Fruit fly (Drosophila melanogaster) whole organism: ENCODE results near the gene CG13284.

Source experiments
- CG8478 ChIP-seq: fragments of >200 bp; optimal IDR thresholded peaks from 2 replicates; lab custom pipeline; 2018; ENCODE audit warnings: inconsistent platforms
- Dll ChIP-seq: fragments of >200 bp; optimal IDR thresholded peaks from 2 replicates; lab custom pipeline; 2017
- EcR ChIP-seq, 2 experiments: fragments of >200 bp; optimal IDR thresholded peaks; 2 replicates each; lab custom pipeline; 2017; ENCODE audit warnings: missing biosample characterization in 2 of 2, missing genetic modification characterization in 2 of 2, missing genetic modification reagents in 2 of 2
- pan ChIP-seq: fragments of >200 bp; optimal IDR thresholded peaks from 2 replicates; lab custom pipeline; 2017
- psq ChIP-seq: fragments of >200 bp; optimal IDR thresholded peaks from 2 replicates; lab custom pipeline; 2017
- usp ChIP-seq: fragments of >200 bp; optimal IDR thresholded peaks from 2 replicates; lab custom pipeline; 2017; ENCODE audit warnings: missing biosample characterization, missing genetic modification characterization, mixed read lengths

CG13284 gene

DNA sequence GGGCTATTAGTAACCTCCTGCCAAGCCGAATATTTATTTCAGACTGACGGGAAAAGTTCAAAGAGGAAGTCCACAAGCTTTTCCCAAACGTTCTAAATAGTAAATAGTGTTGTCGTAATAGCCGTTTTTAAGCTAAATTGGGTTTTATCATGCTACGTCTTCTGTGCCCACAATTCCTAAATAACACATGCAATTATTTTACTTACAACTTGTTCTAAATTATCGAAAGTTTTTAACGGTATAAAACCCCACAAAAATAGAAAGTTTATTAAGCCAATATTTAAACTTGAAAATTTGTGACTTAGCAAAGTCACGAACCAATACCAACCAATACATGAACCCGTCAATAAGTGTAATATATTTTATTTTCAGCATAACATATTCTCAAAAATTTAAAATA lies at the start of gene CG13284:
TSS of gene CG13284 (minus strand) at position 47 of the 400 bp plus-strand sequence.
- TF ChIP-seq usp (GFP tag; lab: Kevin White, UChicago) (no peak), Dll (lab: Kevin White, UChicago) (no peak), pan (no peak), EcR (GFP tag; optimal IDR thresholded peaks at IDR 0.05; lab: Kevin White, UChicago) (no peak), CG8478 (no peak), psq (lab: Kevin White, UChicago) (no peak)

DNA sequence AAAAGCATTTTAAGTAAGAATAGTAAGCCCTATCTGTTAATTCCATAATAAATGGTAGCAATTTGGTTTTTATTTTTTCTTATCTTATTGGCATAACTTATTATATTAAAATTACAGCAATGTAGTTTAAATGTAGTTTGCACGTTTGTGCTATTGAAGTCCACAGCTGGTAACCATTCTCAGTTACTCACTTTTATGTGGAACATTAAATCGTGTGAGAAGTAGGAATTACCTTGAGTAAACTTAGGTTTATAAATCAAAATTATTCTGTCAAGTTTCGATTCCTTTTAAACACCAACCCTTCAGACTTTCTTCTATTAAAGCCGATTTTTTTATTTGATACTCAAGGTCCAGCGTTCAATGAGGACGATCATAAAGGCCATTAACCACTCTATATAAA lies 41.1 kb upstream of the CG13284 start, which contains the start of gene CG42556:
TSS of gene CG42556 (plus strand) at position 301 of the 400 bp plus-strand sequence.
- TF ChIP-seq Dll (lab: Kevin White, UChicago): no peak
- TF ChIP-seq pan: no peak
- no peak for TF ChIP-seq usp (GFP tag; lab: Kevin White, UChicago)
- TF ChIP-seq psq (lab: Kevin White, UChicago): no peak
- no peak for TF ChIP-seq EcR (GFP tag; optimal IDR thresholded peaks at IDR 0.05; lab: Kevin White, UChicago)
- TF ChIP-seq CG8478: no peak

DNA sequence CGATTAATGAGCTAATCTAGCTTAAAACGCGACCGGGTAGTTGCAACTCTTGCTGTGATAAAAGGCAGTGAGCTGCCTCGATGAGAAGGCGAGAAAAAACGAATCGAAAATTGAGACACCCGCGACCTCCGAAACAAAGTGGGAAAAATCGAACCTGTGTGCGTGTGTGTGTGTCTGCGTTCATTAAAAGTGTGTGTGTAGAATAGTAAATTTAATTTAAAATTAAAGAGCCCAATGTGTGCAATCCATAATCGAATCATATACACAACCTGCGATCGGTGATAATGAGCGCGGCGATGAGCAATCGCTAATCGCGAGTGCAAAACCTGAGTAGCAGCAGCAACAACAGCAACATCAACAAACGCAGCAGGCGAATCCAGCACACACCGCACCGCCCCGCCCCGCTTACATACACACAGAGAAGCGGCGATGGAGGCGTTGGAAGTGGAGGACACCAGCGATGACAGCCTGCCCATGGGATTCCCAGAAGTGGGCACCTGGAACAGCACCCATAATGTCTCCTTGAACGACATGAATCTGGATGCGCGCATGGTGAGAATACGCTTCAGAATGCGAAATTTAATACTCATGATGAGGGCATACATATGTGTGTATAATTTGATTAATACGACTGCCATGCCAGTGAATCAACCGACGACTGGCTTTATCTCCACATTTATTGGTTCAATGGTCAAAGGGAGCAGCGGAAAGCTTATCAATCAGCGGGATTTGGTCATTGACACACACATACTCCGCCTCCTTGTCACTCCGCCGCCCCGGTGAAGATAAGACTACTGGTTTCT lies 40.3 kb upstream of the CG13284 start:
- no peak for TF ChIP-seq CG8478
- peak; percentile 4 for TF ChIP-seq pan
- peak in 1 of 2 experiments; percentile 45 for TF ChIP-seq EcR (GFP tag; optimal IDR thresholded peaks at IDR 0.05; lab: Kevin White, UChicago)

DNA sequence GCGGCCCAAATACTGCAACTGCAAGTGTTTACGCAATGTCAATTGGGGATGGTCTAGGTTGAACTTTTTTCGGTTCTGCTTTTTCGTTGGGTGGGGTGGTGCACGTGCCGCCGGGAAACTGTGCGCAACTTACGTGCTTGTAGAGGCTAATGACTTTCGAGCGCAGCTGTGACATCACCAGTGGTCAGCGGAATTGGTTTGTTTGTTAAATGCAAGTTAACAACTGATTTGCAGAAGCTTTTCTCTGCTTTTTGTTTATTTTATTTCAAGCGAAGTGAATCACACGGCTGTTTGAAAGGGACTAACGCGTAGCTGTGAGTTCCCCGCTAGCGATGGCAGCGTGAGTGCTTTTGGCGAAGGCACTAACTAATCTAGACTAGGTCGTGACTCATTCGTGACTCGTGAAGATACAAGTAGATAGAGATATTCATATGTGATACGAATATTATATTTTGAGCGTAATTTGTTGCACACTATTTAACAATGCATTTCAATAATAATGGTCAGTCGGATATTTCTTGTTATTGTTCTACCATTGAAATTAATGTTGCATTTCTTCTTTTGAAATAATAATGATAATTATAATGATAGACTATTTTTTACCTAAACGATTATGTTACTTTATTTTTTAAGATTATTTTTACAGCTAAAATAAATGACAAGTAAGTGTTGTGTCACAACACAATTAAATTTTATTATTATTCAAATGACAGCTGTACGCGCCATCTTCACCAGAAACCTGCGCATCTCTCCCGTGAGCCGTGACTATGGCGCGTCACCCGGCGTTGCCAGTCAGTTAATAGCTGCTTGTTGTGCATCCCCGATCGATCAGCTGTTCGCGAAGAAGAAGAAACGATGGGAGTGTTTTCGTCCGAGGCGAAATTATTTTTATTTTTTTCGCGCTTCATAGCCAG lies 39.4 kb upstream of the CG13284 start, which contains the start of the genes osi and tweek:
TSS of gene osi (minus strand) at position 307 of the 914 bp plus-strand sequence.
TSS of gene tweek (plus strand) at position 831 of the 914 bp plus-strand sequence.
- TF ChIP-seq Dll (lab: Kevin White, UChicago) (no peak), EcR (GFP tag; optimal IDR thresholded peaks at IDR 0.05; lab: Kevin White, UChicago) (no peak), pan (no peak), psq (lab: Kevin White, UChicago) (no peak), CG8478 (no peak), usp (GFP tag; lab: Kevin White, UChicago) (no peak)

DNA sequence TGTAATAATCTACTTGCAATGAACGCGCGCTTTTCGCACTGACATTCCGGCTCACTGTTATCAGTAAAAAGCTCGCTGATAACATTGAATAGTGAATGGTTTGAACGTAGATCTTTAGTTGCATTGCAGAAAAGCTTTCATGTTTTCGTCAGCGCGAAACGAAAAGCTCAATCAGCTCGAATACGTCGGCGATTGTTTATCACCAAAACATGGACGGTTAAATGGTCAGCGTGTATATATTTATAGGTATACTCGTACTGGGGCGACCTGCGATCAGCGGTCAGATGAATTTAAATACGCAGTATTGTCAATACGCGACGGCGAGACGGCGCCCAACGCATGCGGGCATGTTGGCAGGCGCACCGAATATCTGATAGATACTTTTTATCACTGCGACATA lies 37.9 kb upstream of the CG13284 start:
- TF ChIP-seq EcR (GFP tag; optimal IDR thresholded peaks at IDR 0.05; lab: Kevin White, UChicago) (no peak), pan (no peak), Dll (lab: Kevin White, UChicago) (no peak), psq (lab: Kevin White, UChicago) (no peak), CG8478 (no peak), usp (GFP tag; lab: Kevin White, UChicago) (no peak)

DNA sequence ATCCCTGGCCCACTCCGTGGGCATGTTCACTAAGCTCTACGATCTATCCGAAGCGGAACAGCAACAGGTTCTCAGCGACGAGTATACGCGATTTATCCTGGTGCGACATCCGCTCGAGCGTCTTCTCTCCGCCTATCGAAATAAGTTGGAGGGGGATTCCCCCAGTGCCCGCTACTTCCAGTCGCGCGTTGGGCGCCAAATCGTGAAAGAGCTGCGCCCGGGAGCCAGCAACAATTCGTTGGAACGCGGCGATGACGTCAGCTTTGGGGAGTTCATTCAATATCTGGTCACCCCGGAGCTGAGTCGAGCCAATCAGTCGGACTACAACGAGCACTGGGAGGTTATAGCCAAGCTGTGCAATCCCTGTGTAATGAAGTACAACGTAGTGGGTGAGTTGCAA lies 36.8 kb upstream of the CG13284 start:
- TF ChIP-seq CG8478: no peak
- TF ChIP-seq usp (GFP tag; lab: Kevin White, UChicago): no peak
- TF ChIP-seq pan: no peak
- no peak for TF ChIP-seq psq (lab: Kevin White, UChicago)
- TF ChIP-seq Dll (lab: Kevin White, UChicago): no peak
- no peak for TF ChIP-seq EcR (GFP tag; optimal IDR thresholded peaks at IDR 0.05; lab: Kevin White, UChicago)

DNA sequence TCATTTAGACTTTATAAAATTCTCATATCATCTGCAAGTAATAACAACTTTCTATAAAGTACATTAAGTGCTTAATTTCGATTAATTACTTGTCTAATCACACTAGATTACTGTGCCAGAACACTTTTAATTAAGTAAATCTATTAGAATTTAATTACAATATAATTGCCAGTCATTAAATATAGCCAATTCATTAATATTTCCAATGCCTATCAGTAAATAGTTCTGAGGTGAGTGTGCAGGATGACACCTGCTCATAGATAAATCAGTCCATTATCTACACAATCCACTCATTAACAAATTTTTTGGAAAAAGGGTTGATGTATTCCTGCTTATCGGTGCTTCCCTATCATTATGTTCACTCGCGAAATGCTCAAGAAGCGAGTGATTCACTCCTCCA lies 36.2 kb upstream of the CG13284 start:
- TF ChIP-seq usp (GFP tag; lab: Kevin White, UChicago) (no peak), psq (lab: Kevin White, UChicago) (no peak), pan (no peak), Dll (lab: Kevin White, UChicago) (no peak), CG8478 (no peak)

DNA sequence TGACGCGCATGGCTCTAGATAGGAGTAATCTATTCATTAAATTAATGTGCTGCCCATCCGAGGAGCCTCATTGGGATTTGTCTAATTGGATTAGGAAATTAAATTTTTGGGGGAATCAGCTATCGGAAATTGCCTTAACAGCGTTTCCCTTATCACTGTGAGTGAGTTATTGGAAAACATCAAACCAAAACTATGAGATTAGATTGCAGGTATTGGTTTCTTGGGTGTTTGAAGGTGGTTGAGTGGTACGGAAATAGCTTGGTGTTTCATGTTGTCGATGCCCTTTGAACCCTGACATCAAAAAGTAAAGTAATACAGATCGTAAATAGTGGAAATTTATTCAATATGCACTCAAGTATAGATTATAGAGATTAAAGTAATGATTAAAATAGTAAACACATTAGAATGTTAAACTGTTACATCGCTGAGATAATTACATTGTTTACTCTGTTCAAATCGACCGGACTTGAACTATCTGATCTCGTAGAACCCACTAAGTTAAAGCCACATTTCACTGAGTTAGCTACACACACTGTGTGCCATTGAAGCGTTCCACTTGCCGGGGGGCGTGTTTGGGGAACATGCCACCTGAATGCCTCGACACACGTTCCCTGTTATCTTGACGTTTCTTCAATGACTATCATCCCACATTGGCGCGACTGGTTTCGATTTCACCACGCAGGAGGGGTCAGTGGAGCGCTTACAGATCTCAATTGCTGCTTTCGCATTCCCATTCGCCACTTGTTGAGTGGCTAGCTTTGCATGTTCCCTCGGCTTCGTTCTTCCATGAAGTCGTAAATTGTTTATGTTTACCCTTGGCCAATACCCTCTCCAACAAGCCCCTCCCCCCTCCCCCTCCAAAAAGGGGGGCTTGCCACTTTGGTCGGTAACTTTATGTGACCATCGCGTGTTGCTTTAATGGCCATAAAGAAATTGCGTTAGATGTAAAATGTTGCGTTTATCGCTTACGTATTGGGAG lies 34.6 kb upstream of the CG13284 start:
- TF ChIP-seq usp (GFP tag; lab: Kevin White, UChicago) (no peak), pan (no peak), EcR (GFP tag; optimal IDR thresholded peaks at IDR 0.05; lab: Kevin White, UChicago) (no peak), psq (lab: Kevin White, UChicago) (no peak), CG8478 (no peak), Dll (lab: Kevin White, UChicago) (no peak)

DNA sequence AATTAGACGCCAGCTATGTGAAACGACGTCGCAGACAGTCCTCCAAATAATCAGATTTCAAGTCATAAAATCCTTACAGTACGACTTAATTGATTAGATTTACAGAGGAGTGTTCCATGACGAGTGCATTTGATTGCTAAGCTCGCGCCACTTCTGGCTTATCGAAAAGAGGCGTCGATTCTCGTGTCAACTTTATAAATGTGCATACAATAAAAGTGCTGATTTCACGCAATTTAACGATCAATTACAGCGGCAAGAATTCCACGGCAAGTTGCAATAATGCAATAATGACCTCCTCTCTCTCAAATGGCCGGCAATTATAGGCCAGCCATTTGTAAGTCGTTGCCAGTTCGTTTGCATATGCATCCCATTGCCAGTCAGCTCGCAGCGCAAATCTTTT lies 33.9 kb upstream of the CG13284 start:
- no peak for TF ChIP-seq EcR (GFP tag; optimal IDR thresholded peaks at IDR 0.05; lab: Kevin White, UChicago)
- TF ChIP-seq pan: no peak
- no peak for TF ChIP-seq usp (GFP tag; lab: Kevin White, UChicago)
- TF ChIP-seq CG8478: no peak
- no peak for TF ChIP-seq Dll (lab: Kevin White, UChicago)
- no peak for TF ChIP-seq psq (lab: Kevin White, UChicago)

DNA sequence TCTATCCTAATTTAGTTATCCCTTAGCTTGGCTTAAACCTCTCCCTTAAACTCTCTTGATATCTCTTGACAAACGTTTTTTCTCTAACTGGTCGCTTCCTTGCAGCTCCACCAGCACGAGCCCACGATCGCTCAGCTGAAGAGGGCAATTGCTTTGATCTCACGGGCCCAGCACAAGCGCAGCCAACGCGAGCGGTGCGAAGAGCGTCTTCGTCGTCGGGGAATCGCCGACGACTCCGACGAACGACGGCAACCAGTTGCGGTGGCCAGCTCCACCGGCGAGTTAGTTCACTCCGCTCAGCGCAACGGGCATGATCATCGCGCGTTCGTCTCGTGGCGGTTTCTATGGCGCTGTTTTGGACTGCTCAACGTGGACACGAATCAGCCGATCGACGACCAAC lies 32.4 kb upstream of the CG13284 start:
- no peak for TF ChIP-seq EcR (GFP tag; optimal IDR thresholded peaks at IDR 0.05; lab: Kevin White, UChicago)
- no peak for TF ChIP-seq Dll (lab: Kevin White, UChicago)
- TF ChIP-seq pan: no peak
- no peak for TF ChIP-seq psq (lab: Kevin White, UChicago)
- no peak for TF ChIP-seq usp (GFP tag; lab: Kevin White, UChicago)
- no peak for TF ChIP-seq CG8478

DNA sequence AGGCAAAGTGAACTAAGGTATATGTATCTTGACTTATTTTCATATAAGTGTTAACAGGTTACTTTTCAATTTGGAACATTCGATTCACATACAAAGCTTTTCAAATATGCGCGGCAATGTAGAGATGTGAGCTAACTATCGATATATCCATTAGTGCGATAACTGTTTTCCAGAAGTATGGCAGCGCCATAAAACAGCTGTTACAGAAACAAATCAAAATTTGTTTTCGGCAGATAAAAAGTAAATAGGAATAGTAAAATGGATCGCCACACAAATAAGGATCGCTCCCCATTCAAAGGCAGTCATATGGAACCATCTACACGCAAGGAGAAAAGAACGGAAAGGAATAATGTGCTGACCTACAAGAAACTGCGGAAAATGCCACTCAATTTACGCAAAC lies 30.8 kb upstream of the CG13284 start, which contains the start of the genes CG32832, CG31743 and CG34313:
TSS of gene CG32832 (minus strand) at position 3 of the 400 bp plus-strand sequence.
TSS of gene CG31743 (plus strand) at position 230 of the 400 bp plus-strand sequence.
TSS of gene CG34313 (plus strand) at position 230 of the 400 bp plus-strand sequence.
- TF ChIP-seq EcR (GFP tag; optimal IDR thresholded peaks at IDR 0.05; lab: Kevin White, UChicago) (no peak), psq (lab: Kevin White, UChicago) (no peak), CG8478 (no peak), usp (GFP tag; lab: Kevin White, UChicago) (no peak), pan (no peak), Dll (lab: Kevin White, UChicago) (no peak)
